Worm (Caenorhabditis elegans): ENCODE measurements around the gene R09D1.14.
A peak's percentile ranks its signal among the peaks of the same experiment; 100 is the strongest.

The R09D1.14 gene

ce11 chrII:9489922-9490321 lies 30.6 kb upstream of the R09D1.14 start:
- TF ChIP-seq ztf-26 (tag; optimal IDR thresholded peaks at IDR 0.05) (no peak), ztf-22 (GFP tag; optimal IDR thresholded peaks at IDR 0.05) (no peak), rpc-1 (optimal IDR thresholded peaks at IDR 0.05) (no peak), rpc-1 (tag; optimal IDR thresholded peaks at IDR 0.05) (no peak), snpc-4 (GFP tag; optimal IDR thresholded peaks at IDR 0.05) (no peak), snpc-4 (tag; optimal IDR thresholded peaks at IDR 0.05) (no peak), lag-1 (GFP tag; IDR thresholded peaks at IDR 0.05) (no peak), egrh-3 (GFP tag; IDR thresholded peaks at IDR 0.05) (no peak), gei-17 (GFP tag; optimal IDR thresholded peaks at IDR 0.05) (no peak), rcor-1 (GFP tag; IDR thresholded peaks at IDR 0.05) (no peak), akir-1 (GFP tag; optimal IDR thresholded peaks at IDR 0.05) (no peak), bed-2 (GFP tag; IDR thresholded peaks at IDR 0.05) (no peak), dpl-1 (GFP tag; optimal IDR thresholded peaks at IDR 0.05) (no peak), mxl-1 (tag; optimal IDR thresholded peaks at IDR 0.05) (no peak), ztf-18 (tag; optimal IDR thresholded peaks at IDR 0.05) (no peak), unc-130 (GFP tag; optimal IDR thresholded peaks at IDR 0.05) (no peak), aptf-2 (GFP tag; conservative IDR thresholded peaks at IDR 0.05) (no peak), nhr-80 (tag; optimal IDR thresholded peaks at IDR 0.05) (no peak), ztf-3 (GFP tag; optimal IDR thresholded peaks at IDR 0.05) (no peak), F23B12.7 (tag; optimal IDR thresholded peaks at IDR 0.05; ENCODE audit: insufficient read depth) (no peak), attf-6 (GFP tag; IDR thresholded peaks at IDR 0.05) (no peak)

- TF ChIP-seq chd-7 (tag; optimal IDR thresholded peaks at IDR 0.05) (peak; percentile 70), dpff-1 (tag; optimal IDR thresholded peaks at IDR 0.05) (no peak), F57A8.1 (GFP tag; optimal IDR thresholded peaks at IDR 0.05) (no peak), zim-3 (tag; optimal IDR thresholded peaks at IDR 0.05) (no peak), mes-4 (tag; optimal IDR thresholded peaks at IDR 0.05) (no peak), hmg-20 (GFP tag; IDR thresholded peaks at IDR 0.05) (no peak), ceh-91 (GFP tag; IDR thresholded peaks at IDR 0.05) (no peak), snpc-4 (GFP tag; optimal IDR thresholded peaks at IDR 0.05) (no peak), snpc-4 (tag; optimal IDR thresholded peaks at IDR 0.05) (peak in 1 of 4 experiments; percentile 12), hmg-1.2 (GFP tag; IDR thresholded peaks at IDR 0.05) (peak; percentile 53; the same call in 1 of the 2 replicates), atf-7 (tag; optimal IDR thresholded peaks at IDR 0.05) (peak; percentile 48), efl-1 (GFP tag; optimal IDR thresholded peaks at IDR 0.05) (no peak), Y53F4B.3 (GFP tag; IDR thresholded peaks at IDR 0.05) (no peak), lin-54 (GFP tag; optimal IDR thresholded peaks at IDR 0.05) (peak; percentile 40), cebp-2 (GFP tag; IDR thresholded peaks at IDR 0.05) (no peak), lsl-1 (GFP tag; optimal IDR thresholded peaks at IDR 0.05) (no peak), zfh-2 (GFP tag; conservative IDR thresholded peaks at IDR 0.05) (peak; percentile 95), F52B5.7 (tag; optimal IDR thresholded peaks at IDR 0.05) (no peak), F49E8.2 (tag; optimal IDR thresholded peaks at IDR 0.05; ENCODE audit: insufficient read depth) (no peak), attf-6 (GFP tag; IDR thresholded peaks at IDR 0.05) (no peak), ceh-40 (GFP tag; IDR thresholded peaks at IDR 0.05) (no peak), Y53G8AR.9 (GFP tag; conservative IDR thresholded peaks at IDR 0.05) (no peak), nfya-2 (GFP tag; IDR thresholded peaks at IDR 0.05) (no peak), rpc-1 (optimal IDR thresholded peaks at IDR 0.05) (no peak), rpc-1 (tag; optimal IDR thresholded peaks at IDR 0.05) (no peak), let-607 (tag; optimal IDR thresholded peaks at IDR 0.05) (no peak), D2030.7 (GFP tag; IDR thresholded peaks at IDR 0.05) (no peak), sptf-2 (GFP tag; optimal IDR thresholded peaks at IDR 0.05) (no peak), lag-1 (GFP tag; IDR thresholded peaks at IDR 0.05) (no peak), somi-1 (GFP tag; optimal IDR thresholded peaks at IDR 0.05) (peak; percentile 67), Y67H2A.10 (GFP tag; conservative IDR thresholded peaks at IDR 0.05) (no peak), xnd-1 (tag; optimal IDR thresholded peaks at IDR 0.05) (no peak), snpc-1.1 (tag; optimal IDR thresholded peaks at IDR 0.05; ENCODE audit: insufficient read depth) (no peak)
Observed at ce11 chrII:9487337-9487950, 28.1 kb upstream of the R09D1.14 start, which contains the start of gene T19H5.4. T19H5.4 (minus strand) TSS chrII:9487387.

Measured in whole organism, young adult.